Worm (Caenorhabditis elegans): ENCODE data around the gene pqn-68.

- no peak for TF ChIP-seq ama-1 (optimal IDR thresholded peaks at IDR 0.05)
- TF ChIP-seq ets-7 (tag; optimal IDR thresholded peaks at IDR 0.05), result no peak
These were observed 15.3 kb upstream of the pqn-68 start, which contains the start of gene T16G1.6 for ce11 chrV:12937098-12937497.
